Worm (Caenorhabditis elegans) whole organism, L2 larva: Measurements from ENCODE around the gene ergi-2.
A peak's percentile ranks its signal among the peaks of the same experiment; 100 is the strongest.

Experiments used
- C34F6.9 ChIP-seq: fragments of 150-350 bp; optimal IDR thresholded peaks from 2 replicates; lab custom pipeline; 2014; ENCODE audit warnings: missing biosample characterization, missing genetic modification characterization
- F13H6.1 ChIP-seq: sonication (generic microtip); optimal IDR thresholded peaks from 2 replicates; lab custom pipeline; 2016; ENCODE audit warnings: missing genetic modification characterization, missing compliant biosample characterization
- Y55F3AM.14 ChIP-seq: fragments of 200-800 bp; sonication (Bioruptor generic); optimal IDR thresholded peaks from 2 replicates; lab custom pipeline; 2018; ENCODE audit warnings: mild to moderate bottlenecking, missing genetic modification characterization, missing compliant biosample characterization
- ZK546.5 ChIP-seq: sonication (generic microtip); optimal IDR thresholded peaks from 2 replicates; lab custom pipeline; 2017; ENCODE audit warnings: missing biosample characterization, missing genetic modification characterization
- alr-1 ChIP-seq: fragments of 150-350 bp; optimal IDR thresholded peaks from 2 replicates; lab custom pipeline; 2014; ENCODE audit warnings: missing biosample characterization, missing genetic modification characterization
- aly-2 ChIP-seq: fragments of 150-350 bp; optimal IDR thresholded peaks from 2 replicates; lab custom pipeline; 2014; ENCODE audit warnings: missing biosample characterization, missing genetic modification characterization
- blmp-1 ChIP-seq: sonication (generic microtip); optimal IDR thresholded peaks from 2 replicates; lab custom pipeline; 2017; ENCODE audit warnings: missing genetic modification characterization, mild to moderate bottlenecking, missing compliant biosample characterization, antibody characterized with exemption, moderate library complexity; ENCODE audit not compliant: insufficient read depth
- crh-2 ChIP-seq: sonication (generic microtip); optimal IDR thresholded peaks from 2 replicates; lab custom pipeline; 2017; ENCODE audit warnings: missing biosample characterization, missing genetic modification characterization
- egl-27 ChIP-seq: sonication (generic microtip); optimal IDR thresholded peaks from 3 replicates; lab custom pipeline; 2017; ENCODE audit warnings: missing biosample characterization, missing genetic modification reagents, missing genetic modification characterization
- elt-1 ChIP-seq: fragments of 150-350 bp; optimal IDR thresholded peaks from 2 replicates; lab custom pipeline; 2014; ENCODE audit warnings: missing biosample characterization, missing genetic modification characterization
- elt-3 ChIP-seq: sonication (generic microtip); optimal IDR thresholded peaks from 2 replicates; lab custom pipeline; 2017; ENCODE audit warnings: missing biosample characterization, missing genetic modification characterization
- fos-1 ChIP-seq: fragments of 150-350 bp; optimal IDR thresholded peaks from 2 replicates; lab custom pipeline; 2014; ENCODE audit warnings: missing biosample characterization, missing genetic modification characterization
- lin-13 ChIP-seq: fragments of 150-350 bp; optimal IDR thresholded peaks from 2 replicates; lab custom pipeline; 2014; ENCODE audit warnings: missing biosample characterization, missing genetic modification reagents, missing genetic modification characterization
- lin-39 ChIP-seq: fragments of 150-350 bp; optimal IDR thresholded peaks from 2 replicates; lab custom pipeline; 2014; ENCODE audit warnings: missing biosample characterization, missing genetic modification reagents, missing genetic modification characterization
- lsy-2 ChIP-seq, 2 experiments: fragments of 150-350 bp in 1 of 2; sonication (generic microtip) in 1 of 2; optimal IDR thresholded peaks; 2 replicates each; lab custom pipeline; 2014 to 2017; ENCODE audit warnings: missing biosample characterization in 2 of 2, missing genetic modification characterization in 2 of 2
- mab-5 ChIP-seq: fragments of 150-350 bp; optimal IDR thresholded peaks from 2 replicates; lab custom pipeline; 2014; ENCODE audit warnings: missing biosample characterization, missing genetic modification characterization
- mbf-1 ChIP-seq: sonication (generic microtip); optimal IDR thresholded peaks from 2 replicates; lab custom pipeline; 2017; ENCODE audit warnings: missing biosample characterization, missing genetic modification characterization
- mdl-1 ChIP-seq, 2 experiments: fragments of 150-350 bp in 1 of 2; sonication (generic microtip) in 1 of 2; optimal IDR thresholded peaks; 2 replicates each; lab custom pipeline; 2017; ENCODE audit warnings: missing biosample characterization in 2 of 2, missing genetic modification characterization in 2 of 2
- nhr-129 ChIP-seq: fragments of 150-350 bp; optimal IDR thresholded peaks from 2 replicates; lab custom pipeline; 2014; ENCODE audit warnings: missing biosample characterization, missing genetic modification characterization
- nhr-23 ChIP-seq: fragments of 150-350 bp; optimal IDR thresholded peaks from 2 replicates; lab custom pipeline; 2014; ENCODE audit warnings: missing biosample characterization, missing genetic modification reagents, missing genetic modification characterization
- nhr-6 ChIP-seq: fragments of 150-350 bp; optimal IDR thresholded peaks from 2 replicates; lab custom pipeline; 2014; ENCODE audit warnings: missing biosample characterization, missing genetic modification characterization
- nhr-77 ChIP-seq: fragments of 150-350 bp; optimal IDR thresholded peaks from 2 replicates; lab custom pipeline; 2014; ENCODE audit warnings: missing biosample characterization, missing genetic modification characterization
- peb-1 ChIP-seq: fragments of 150-350 bp; optimal IDR thresholded peaks from 2 replicates; lab custom pipeline; 2014; ENCODE audit warnings: missing biosample characterization, missing genetic modification characterization
- sem-4 ChIP-seq: fragments of 150-350 bp; optimal IDR thresholded peaks from 2 replicates; lab custom pipeline; 2014; ENCODE audit warnings: missing biosample characterization, missing genetic modification reagents, missing genetic modification characterization
- skn-1 ChIP-seq: sonication (generic microtip); optimal IDR thresholded peaks from 2 replicates; lab custom pipeline; 2017; ENCODE audit warnings: missing biosample characterization, missing genetic modification characterization
- sma-3 ChIP-seq: sonication (generic microtip); optimal IDR thresholded peaks from 2 replicates; lab custom pipeline; 2016; ENCODE audit warnings: missing genetic modification reagents, missing genetic modification characterization, missing compliant biosample characterization
- sma-9 ChIP-seq, 2 experiments: fragments of 150-350 bp in 1 of 2; sonication (generic microtip) in 1 of 2; optimal IDR thresholded peaks; 2 replicates each; lab custom pipeline; 2014 to 2016; ENCODE audit warnings: missing genetic modification characterization in 2 of 2, mild to moderate bottlenecking in 1 of 2, missing biosample characterization in 1 of 2, missing compliant biosample characterization in 1 of 2, missing genetic modification reagents in 1 of 2, moderate library complexity in 1 of 2
- snpc-4 ChIP-seq: fragments of 150-350 bp; optimal IDR thresholded peaks from 2 replicates; lab custom pipeline; 2014; ENCODE audit warnings: missing biosample characterization, missing genetic modification characterization
- unc-39 ChIP-seq: fragments of 150-350 bp; optimal IDR thresholded peaks from 2 replicates; lab custom pipeline; 2014; ENCODE audit warnings: missing biosample characterization, missing genetic modification characterization
- unc-55 ChIP-seq: fragments of 150-350 bp; sonication (generic microtip); optimal IDR thresholded peaks from 3 replicates; lab custom pipeline; 2014; ENCODE audit warnings: missing biosample characterization, missing genetic modification reagents, missing genetic modification characterization
- unc-62 ChIP-seq: fragments of 150-350 bp; optimal IDR thresholded peaks from 2 replicates; lab custom pipeline; 2014; ENCODE audit warnings: missing biosample characterization, missing genetic modification reagents, missing genetic modification characterization
- zag-1 ChIP-seq: fragments of 150-350 bp; optimal IDR thresholded peaks from 2 replicates; lab custom pipeline; 2014; ENCODE audit warnings: missing biosample characterization, missing genetic modification characterization
- ztf-1 ChIP-seq: fragments of 200-800 bp; sonication (Bioruptor generic); conservative IDR thresholded peaks from 2 replicates; pipeline ENCODE4 v1.3.6; 2022; ENCODE audit warnings: missing genetic modification characterization, missing compliant biosample characterization
- ztf-11 ChIP-seq: sonication (generic microtip); optimal IDR thresholded peaks from 2 replicates; lab custom pipeline; 2017; ENCODE audit warnings: missing biosample characterization, missing genetic modification characterization
- ztf-4 ChIP-seq: fragments of 150-350 bp; optimal IDR thresholded peaks from 2 replicates; lab custom pipeline; 2014; ENCODE audit warnings: missing biosample characterization, missing genetic modification characterization

The ergi-2 gene

DNA sequence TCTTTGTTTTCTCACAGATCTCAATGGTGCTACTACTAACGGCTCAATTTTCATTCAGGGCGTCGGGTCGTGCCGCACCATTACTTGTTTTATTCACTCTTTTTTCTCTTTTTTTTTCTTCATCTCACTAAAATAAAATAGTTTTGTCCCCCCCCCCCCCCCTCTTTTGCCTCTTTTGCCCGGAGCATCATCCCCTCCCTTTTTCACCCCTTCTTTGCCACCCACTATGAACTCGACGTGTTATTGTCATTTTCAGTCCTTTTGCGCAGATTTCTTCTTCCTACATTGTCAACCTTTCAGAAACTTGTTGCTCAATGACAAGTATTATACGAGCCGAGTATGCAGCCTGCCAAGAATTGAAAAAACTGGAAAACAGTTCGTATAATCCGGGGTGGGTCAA, 18.9 kb upstream of the ergi-2 start, which contains the start of gene seb-3:
Gene seb-3 (plus strand): TSS at position 301 of the 400 bp plus-strand sequence.
- TF ChIP-seq ztf-11 (tag; lab: Kevin White, UChicago) (no peak), egl-27 (tag; lab: Kevin White, UChicago) (no peak), blmp-1 (tag; lab: Kevin White, UChicago) (no peak), mbf-1 (tag; lab: Kevin White, UChicago) (no peak), crh-2 (tag; lab: Kevin White, UChicago) (no peak), nhr-6 (tag; lab: Kevin White, UChicago) (no peak), unc-39 (no peak), sma-9 (GFP tag; optimal IDR thresholded peaks at IDR 0.05; lab: Kevin White, UChicago) (no peak), sma-9 (tag; optimal IDR thresholded peaks at IDR 0.05; lab: Kevin White, UChicago) (no peak), nhr-77 (no peak), mdl-1 (tag; optimal IDR thresholded peaks at IDR 0.05; lab: Kevin White, UChicago) (no peak), elt-1 (tag; lab: Kevin White, UChicago) (no peak), ZK546.5 (tag; lab: Kevin White, UChicago) (no peak), fos-1 (tag; lab: Kevin White, UChicago) (no peak), unc-55 (no peak), ztf-4 (tag; lab: Kevin White, UChicago) (no peak), C34F6.9 (tag; lab: Kevin White, UChicago) (no peak), elt-3 (tag; lab: Kevin White, UChicago) (no peak), mab-5 (no peak), zag-1 (tag; lab: Kevin White, UChicago) (no peak), unc-62 (no peak)

DNA sequence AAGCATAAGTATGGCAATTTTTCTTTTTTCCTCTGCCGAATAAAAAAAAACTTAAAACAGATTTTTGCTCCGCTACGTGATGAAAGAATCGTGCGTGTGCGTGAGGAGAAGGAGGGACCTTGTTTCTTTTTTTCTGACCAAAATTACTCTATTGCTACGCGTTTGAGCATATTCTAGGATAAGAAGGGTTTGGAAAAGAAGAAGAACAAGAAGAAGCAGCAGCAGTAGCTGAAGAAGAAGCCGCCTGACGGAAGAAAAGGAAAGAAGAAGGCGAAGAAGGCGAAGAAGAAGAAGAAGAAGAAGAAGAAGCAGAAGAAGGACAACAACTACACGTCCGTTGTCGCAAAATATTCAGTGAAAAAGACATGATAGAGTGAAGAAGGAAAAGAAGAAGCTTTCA, 9.0 kb upstream of the ergi-2 start:
- TF ChIP-seq unc-55 (peak; percentile 42), egl-27 (tag; lab: Kevin White, UChicago) (peak; percentile 11), skn-1 (tag; lab: Kevin White, UChicago) (no peak)

DNA sequence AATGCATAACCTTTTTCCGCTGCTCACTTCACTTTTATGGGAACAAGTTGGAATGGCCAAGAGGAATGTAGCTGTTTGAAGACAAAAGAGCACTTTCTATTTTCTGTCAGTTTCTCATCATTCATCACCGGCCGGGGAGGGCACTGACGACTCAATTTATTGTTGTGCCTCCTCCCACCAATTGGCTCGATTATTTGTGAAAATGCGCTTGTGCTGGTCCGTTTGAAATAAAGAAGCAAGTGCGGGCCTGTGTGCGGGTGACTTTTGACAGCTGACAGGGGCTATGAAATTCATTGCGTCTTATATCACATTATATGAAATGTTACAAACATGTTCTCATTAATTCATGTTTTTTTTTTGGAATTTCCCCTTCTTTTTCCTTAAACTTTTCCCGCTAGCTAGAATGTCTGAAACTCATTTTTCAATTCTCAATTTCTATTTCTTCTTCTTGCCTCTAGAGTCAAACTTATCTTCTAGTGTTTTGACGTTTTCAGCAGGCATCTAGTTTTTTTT, 6.9 kb upstream of the ergi-2 start:
- peak in 1 of 2 experiments; percentile 13 for TF ChIP-seq lsy-2 (tag; optimal IDR thresholded peaks at IDR 0.05; lab: Kevin White, UChicago)
- TF ChIP-seq C34F6.9 (tag; lab: Kevin White, UChicago): peak; percentile 16
- TF ChIP-seq nhr-129: peak; percentile 28
- no peak for TF ChIP-seq nhr-23 (tag; lab: Kevin White, UChicago)
- peak; percentile 23 for TF ChIP-seq F13H6.1 (tag; lab: Kevin White, UChicago)
- no peak for TF ChIP-seq unc-62

DNA sequence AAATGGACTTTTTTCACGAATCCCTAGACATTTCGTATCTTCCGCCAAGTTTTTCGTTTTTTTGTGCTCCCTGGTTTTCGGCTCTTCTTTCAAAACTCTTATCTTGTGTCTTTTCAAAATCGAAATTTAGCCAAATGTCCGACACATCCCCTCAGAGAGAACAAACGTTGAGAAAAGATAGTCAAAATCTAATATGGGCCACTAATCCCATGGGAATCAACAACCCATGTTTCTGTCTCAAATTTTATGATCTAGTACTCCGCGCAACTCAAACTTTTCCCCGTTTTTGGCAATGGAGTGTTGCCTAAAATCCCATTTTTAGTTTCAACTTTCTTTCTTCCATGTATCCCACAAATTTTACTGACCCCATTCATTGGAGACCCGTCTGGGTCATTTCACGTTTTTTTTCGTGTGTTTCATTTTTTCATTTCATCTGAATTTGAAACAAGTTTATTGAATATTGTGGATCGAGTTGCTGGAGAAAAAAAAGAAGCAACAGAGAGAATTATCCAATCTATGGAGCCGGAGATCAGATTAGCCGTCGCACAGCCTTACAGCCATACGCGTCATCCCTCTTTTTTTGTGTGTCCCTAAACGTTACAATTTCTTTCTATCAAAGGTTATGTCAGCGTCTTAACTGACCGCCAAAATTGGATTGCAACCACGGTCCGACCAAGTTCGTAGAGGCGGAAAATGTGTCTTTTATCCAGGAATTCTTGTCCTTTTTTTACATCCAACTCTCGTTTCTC, 4.6 kb upstream of the ergi-2 start:
- TF ChIP-seq snpc-4: peak; percentile 12
- peak; percentile 67 for TF ChIP-seq mab-5
- no peak for TF ChIP-seq zag-1 (tag; lab: Kevin White, UChicago)
- peak in 1 of 2 experiments; percentile 5 for TF ChIP-seq lsy-2 (tag; optimal IDR thresholded peaks at IDR 0.05; lab: Kevin White, UChicago)

DNA sequence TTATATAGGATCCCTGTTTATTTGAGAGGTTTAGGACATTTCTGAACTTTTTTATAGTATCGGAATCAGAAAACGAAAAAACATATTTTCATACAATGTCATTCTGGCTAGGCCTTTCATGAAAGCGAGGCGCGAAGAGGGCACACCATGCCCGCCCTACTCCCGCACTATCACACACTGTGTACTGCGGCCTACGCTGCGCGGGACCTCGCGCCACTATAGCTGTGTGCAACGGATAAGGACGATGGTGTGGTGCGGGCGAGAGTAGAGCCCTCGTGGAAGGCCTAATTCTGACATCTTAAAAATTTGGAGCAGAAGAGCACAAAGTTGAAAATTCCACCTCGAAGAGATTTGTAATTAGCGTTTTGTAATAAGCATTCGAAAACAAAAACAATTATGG, 3.8 kb upstream of the ergi-2 start:
- TF ChIP-seq lin-39 (tag; lab: Kevin White, UChicago): no peak
- TF ChIP-seq C34F6.9 (tag; lab: Kevin White, UChicago): no peak
- TF ChIP-seq nhr-129: no peak
- no peak for TF ChIP-seq aly-2
- no peak for TF ChIP-seq sma-3 (GFP tag; lab: Kevin White, UChicago)
- peak; percentile 75 for TF ChIP-seq snpc-4
- TF ChIP-seq sem-4 (tag; lab: Kevin White, UChicago): no peak
- TF ChIP-seq unc-39: no peak
- no peak for TF ChIP-seq zag-1 (tag; lab: Kevin White, UChicago)

DNA sequence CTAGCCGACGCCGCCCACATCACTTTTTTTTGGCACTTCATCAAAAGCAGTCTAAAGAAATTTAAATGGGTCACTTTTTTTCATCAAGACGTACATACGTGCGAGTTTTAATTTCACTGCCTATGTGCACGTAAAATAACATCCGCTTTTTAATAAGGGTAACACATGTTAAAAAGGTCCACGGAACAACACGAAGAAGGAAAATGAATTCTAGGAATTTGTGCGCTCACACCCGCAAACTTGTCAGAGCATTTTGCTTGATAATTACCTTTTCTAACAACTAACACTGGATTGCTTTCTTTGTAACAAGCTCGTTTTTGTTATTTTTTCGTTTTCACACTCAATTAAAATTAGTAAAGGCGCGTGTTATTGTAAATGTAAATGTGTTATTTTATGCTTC, 1.6 kb upstream of the ergi-2 start:
- TF ChIP-seq mdl-1 (tag; optimal IDR thresholded peaks at IDR 0.05; lab: Kevin White, UChicago) (no peak), alr-1 (tag; lab: Kevin White, UChicago) (no peak), Y55F3AM.14 (GFP tag; lab: Kevin White, UChicago) (no peak), sma-3 (GFP tag; lab: Kevin White, UChicago) (no peak), blmp-1 (tag; lab: Kevin White, UChicago) (no peak), lsy-2 (tag; optimal IDR thresholded peaks at IDR 0.05; lab: Kevin White, UChicago) (no peak), ztf-11 (tag; lab: Kevin White, UChicago) (no peak), mab-5 (no peak), ztf-1 (GFP tag; lab: Robert Waterston, UW) (no peak), snpc-4 (no peak), zag-1 (tag; lab: Kevin White, UChicago) (no peak), lin-13 (no peak), F13H6.1 (tag; lab: Kevin White, UChicago) (no peak), peb-1 (tag; lab: Kevin White, UChicago) (no peak), sma-9 (GFP tag; optimal IDR thresholded peaks at IDR 0.05; lab: Kevin White, UChicago) (no peak), sma-9 (tag; optimal IDR thresholded peaks at IDR 0.05; lab: Kevin White, UChicago) (no peak)
